Worm (Caenorhabditis elegans) whole organism, mixed stage, embryonic: ENCODE results near the gene cest-4.

ENCODE experiments used
- blmp-1 ChIP-seq: fragments of 150-350 bp; optimal IDR thresholded peaks from 2 replicates; lab custom pipeline; 2014; ENCODE audit warnings: missing biosample characterization, missing genetic modification characterization
- ceh-83 ChIP-seq: fragments of 200-800 bp; sonication (Bioruptor generic); optimal IDR thresholded peaks from 2 replicates; lab custom pipeline; 2018; ENCODE audit warnings: mild to moderate bottlenecking, missing genetic modification characterization, missing compliant biosample characterization
- elt-3 ChIP-seq: fragments of 150-350 bp; optimal IDR thresholded peaks from 2 replicates; lab custom pipeline; 2014; ENCODE audit warnings: missing biosample characterization, missing genetic modification characterization
- lin-13 ChIP-seq: fragments of 150-350 bp; optimal IDR thresholded peaks from 2 replicates; lab custom pipeline; 2014; ENCODE audit warnings: missing biosample characterization, missing genetic modification characterization
- lsy-2 ChIP-seq: fragments of 150-350 bp; optimal IDR thresholded peaks from 2 replicates; lab custom pipeline; 2014; ENCODE audit warnings: missing biosample characterization, missing genetic modification characterization
- nhr-237 ChIP-seq: fragments of 150-350 bp; optimal IDR thresholded peaks from 2 replicates; lab custom pipeline; 2014; ENCODE audit warnings: missing biosample characterization, missing genetic modification characterization
- pha-4 ChIP-seq: fragments of 150-350 bp; optimal IDR thresholded peaks from 2 replicates; lab custom pipeline; 2018; ENCODE audit warnings: missing biosample characterization, missing genetic modification reagents, missing genetic modification characterization
- snpc-4 ChIP-seq: fragments of 150-350 bp; optimal IDR thresholded peaks from 2 replicates; lab custom pipeline; 2014; ENCODE audit warnings: missing biosample characterization, missing genetic modification characterization
- sptf-1 ChIP-seq: sonication (generic microtip); optimal IDR thresholded peaks from 2 replicates; lab custom pipeline; 2017; ENCODE audit warnings: mild to moderate bottlenecking, missing genetic modification characterization, moderate library complexity, missing compliant biosample characterization
- unc-120 ChIP-seq: sonication (generic microtip); optimal IDR thresholded peaks from 2 replicates; lab custom pipeline; 2017; ENCODE audit warnings: missing genetic modification characterization, missing compliant biosample characterization; ENCODE audit not compliant: poor library complexity, severe bottlenecking
- unc-62 ChIP-seq: fragments of 150-350 bp; optimal IDR thresholded peaks from 2 replicates; lab custom pipeline; 2014; ENCODE audit warnings: missing biosample characterization, missing genetic modification reagents, missing genetic modification characterization
- zip-8 ChIP-seq: fragments of 150-350 bp; optimal IDR thresholded peaks from 2 replicates; lab custom pipeline; 2014; ENCODE audit warnings: missing biosample characterization, missing genetic modification characterization
- ztf-11 ChIP-seq: fragments of 150-350 bp; optimal IDR thresholded peaks from 2 replicates; lab custom pipeline; 2014; ENCODE audit warnings: missing biosample characterization, missing genetic modification characterization

- TF ChIP-seq unc-62 = no peak
- TF ChIP-seq lin-13 (tag; lab: Kevin White, UChicago) = no peak
- no peak for TF ChIP-seq ztf-11
- TF ChIP-seq nhr-237 (tag; lab: Kevin White, UChicago) = no peak
- no peak for TF ChIP-seq zip-8 (tag; lab: Kevin White, UChicago)
- TF ChIP-seq ceh-83 = no peak
- no peak for TF ChIP-seq elt-3 (tag; lab: Kevin White, UChicago)
- no peak for TF ChIP-seq pha-4 (tag; lab: Kevin White, UChicago)
- no peak for TF ChIP-seq sptf-1 (tag; lab: Kevin White, UChicago)
- no peak for TF ChIP-seq lsy-2
- no peak for TF ChIP-seq unc-120 (tag; lab: Kevin White, UChicago)
- TF ChIP-seq snpc-4 (tag; lab: Kevin White, UChicago) = no peak
- no peak for TF ChIP-seq blmp-1 (tag; lab: Kevin White, UChicago)
Observed at ce11 chrIV:6789950-6790349, 12.2 kb downstream of the cest-4 start.
